Fruit fly (Drosophila melanogaster) whole organism, adult: Measurements from ENCODE around the gene Mkrn1.

ENCODE experiments used
- CG11617 ChIP-seq: fragments of 200-800 bp; sonication (Bioruptor generic); optimal IDR thresholded peaks from 2 replicates; lab custom pipeline; 2017; ENCODE audit warnings: mild to moderate bottlenecking, missing biosample characterization, missing genetic modification reagents, missing genetic modification characterization
- CG12768 ChIP-seq: fragments of 200-800 bp; sonication (Bioruptor generic); optimal IDR thresholded peaks from 2 replicates; lab custom pipeline; 2017; ENCODE audit warnings: missing biosample characterization, missing genetic modification characterization, mild to moderate bottlenecking, moderate library complexity, missing genetic modification reagents
- CG14711 ChIP-seq: fragments of 200-800 bp; sonication (Bioruptor generic); optimal IDR thresholded peaks from 2 replicates; lab custom pipeline; 2018; ENCODE audit warnings: missing biosample characterization, mild to moderate bottlenecking, missing genetic modification characterization, moderate library complexity
- CG1620 ChIP-seq: fragments of 200-800 bp; sonication (Bioruptor generic); optimal IDR thresholded peaks from 2 replicates; lab custom pipeline; 2016; ENCODE audit warnings: missing biosample characterization, missing genetic modification characterization
- CG33017 ChIP-seq: fragments of 200-800 bp; sonication (Bioruptor generic); optimal IDR thresholded peaks from 2 replicates; lab custom pipeline; 2018; ENCODE audit warnings: missing biosample characterization, mild to moderate bottlenecking, missing genetic modification characterization, moderate library complexity
- CG5204 ChIP-seq: fragments of 200-800 bp; sonication (Bioruptor generic); optimal IDR thresholded peaks from 2 replicates; lab custom pipeline; 2016; ENCODE audit warnings: missing biosample characterization, missing genetic modification characterization
- CG7045 ChIP-seq: fragments of 200-800 bp; sonication (Bioruptor generic); optimal IDR thresholded peaks from 2 replicates; lab custom pipeline; 2017; ENCODE audit warnings: missing biosample characterization, mild to moderate bottlenecking, missing genetic modification characterization
- CG7101 ChIP-seq: fragments of 200-800 bp; sonication (Bioruptor generic); optimal IDR thresholded peaks from 2 replicates; lab custom pipeline; 2018; ENCODE audit warnings: missing biosample characterization, mild to moderate bottlenecking, missing genetic modification characterization, moderate library complexity
- Clk ChIP-seq: fragments of 200-800 bp; sonication (Bioruptor generic); optimal IDR thresholded peaks from 2 replicates; lab custom pipeline; 2017; ENCODE audit warnings: missing biosample characterization, missing genetic modification characterization
- Crg-1 ChIP-seq: fragments of 200-800 bp; sonication (Bioruptor generic); optimal IDR thresholded peaks from 2 replicates; lab custom pipeline; 2016; ENCODE audit warnings: missing biosample characterization, missing genetic modification characterization
- Hr96 ChIP-seq: fragments of 200-800 bp; sonication (Bioruptor generic); optimal IDR thresholded peaks from 2 replicates; lab custom pipeline; 2016; ENCODE audit warnings: missing biosample characterization, missing genetic modification characterization
- Mnt ChIP-seq: fragments of 200-800 bp; sonication (Bioruptor generic); optimal IDR thresholded peaks from 2 replicates; lab custom pipeline; 2016; ENCODE audit warnings: missing biosample characterization, mild to moderate bottlenecking, missing genetic modification characterization
- bab1 ChIP-seq: fragments of 200-800 bp; sonication (Bioruptor generic); optimal IDR thresholded peaks from 3 replicates; lab custom pipeline; 2019; ENCODE audit warnings: missing biosample characterization, mild to moderate bottlenecking, missing genetic modification characterization, moderate library complexity
- cic ChIP-seq: fragments of 200-800 bp; sonication (Bioruptor generic); optimal IDR thresholded peaks from 2 replicates; lab custom pipeline; 2017; ENCODE audit warnings: missing biosample characterization, mild to moderate bottlenecking, missing genetic modification characterization, moderate library complexity
- cnc ChIP-seq, 2 experiments: fragments of >200 bp; optimal IDR thresholded peaks; 2 replicates each; lab custom pipeline; 2017
- kay ChIP-seq: fragments of 200-800 bp; sonication (Bioruptor generic); peaks from one replicate; lab custom pipeline; 2016; ENCODE audit warnings: missing biosample characterization, missing genetic modification characterization, borderline replicate concordance
- ovo ChIP-seq: fragments of 200-800 bp; sonication (Bioruptor generic); optimal IDR thresholded peaks from 2 replicates; lab custom pipeline; 2016; ENCODE audit warnings: missing biosample characterization, missing genetic modification characterization
- pad ChIP-seq: fragments of 200-800 bp; sonication (Bioruptor generic); optimal IDR thresholded peaks from 3 replicates; lab custom pipeline; 2017; ENCODE audit warnings: missing biosample characterization, missing genetic modification characterization, mild to moderate bottlenecking, moderate library complexity, missing genetic modification reagents
- tj ChIP-seq: fragments of 200-800 bp; sonication (Bioruptor generic); optimal IDR thresholded peaks from 3 replicates; lab custom pipeline; 2017; ENCODE audit warnings: missing biosample characterization, mild to moderate bottlenecking, missing genetic modification characterization, moderate library complexity
- toe ChIP-seq: fragments of 200-800 bp; sonication (Bioruptor generic); optimal IDR thresholded peaks from 2 replicates; lab custom pipeline; 2016; ENCODE audit warnings: missing biosample characterization, missing genetic modification characterization

The Mkrn1 gene

dm6 chr3L:21508621-21509020, 24.9 kb downstream of the Mkrn1 start:
- no peak for TF ChIP-seq CG33017 (tag; lab: Kevin White, UChicago)
- no peak for TF ChIP-seq Clk (GFP tag; lab: Kevin White, UChicago)
- TF ChIP-seq toe (GFP tag; lab: Kevin White, UChicago) = no peak

DNA sequence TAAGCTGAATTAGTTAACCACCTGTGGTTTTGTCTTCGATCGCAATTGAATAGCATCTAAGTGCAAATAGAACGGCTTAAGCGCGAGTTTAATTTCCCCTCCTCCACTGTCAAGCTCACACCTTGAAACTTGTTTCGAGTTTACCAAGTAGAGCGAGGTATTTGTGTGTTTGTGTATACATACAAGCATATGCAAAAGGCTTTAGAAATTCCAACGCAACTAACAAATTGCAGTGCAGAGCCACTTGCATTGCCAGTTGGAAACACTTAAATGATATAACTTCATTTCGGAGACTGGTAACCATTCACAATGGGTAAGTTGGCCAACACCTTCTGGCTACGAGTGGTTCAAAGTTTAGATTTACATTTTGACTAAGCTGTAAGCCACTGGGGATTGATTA, 25.6 kb downstream of the Mkrn1 start:
- TF ChIP-seq Clk (GFP tag; lab: Kevin White, UChicago) (no peak), CG12768 (no peak), CG7101 (tag; lab: Kevin White, UChicago) (no peak), CG5204 (GFP tag; lab: Kevin White, UChicago) (no peak), Mnt (GFP tag; lab: Kevin White, UChicago) (no peak)

- TF ChIP-seq Mnt (GFP tag; lab: Kevin White, UChicago) = peak; percentile 61
- TF ChIP-seq cic = no peak
- TF ChIP-seq ovo (GFP tag; lab: Kevin White, UChicago) = no peak
- TF ChIP-seq CG11617 (GFP tag; lab: Kevin White, UChicago) = peak; percentile 65
- TF ChIP-seq Clk (GFP tag; lab: Kevin White, UChicago) = no peak
- peak; percentile 53 for TF ChIP-seq CG33017 (tag; lab: Kevin White, UChicago)
- peak; percentile 55 for TF ChIP-seq CG14711 (tag; lab: Kevin White, UChicago)
- TF ChIP-seq Crg-1 = peak; percentile 67
- peak; percentile 70 for TF ChIP-seq bab1
- TF ChIP-seq toe (GFP tag; lab: Kevin White, UChicago) = no peak
- peak; percentile 62 for TF ChIP-seq CG7045 (GFP tag; lab: Kevin White, UChicago)
- TF ChIP-seq pad (GFP tag; lab: Kevin White, UChicago) = peak; percentile 63
- peak; percentile 59 for TF ChIP-seq CG12768
- peak; percentile 70 for TF ChIP-seq CG7101 (tag; lab: Kevin White, UChicago)
- TF ChIP-seq Hr96 (GFP tag; lab: Kevin White, UChicago) = peak; percentile 79
- TF ChIP-seq CG1620 = peak; percentile 61
- peak; percentile 52 for TF ChIP-seq tj (GFP tag; lab: Kevin White, UChicago)
Measured at dm6 chr3L:21507354-21507928, 26.1 kb downstream of the Mkrn1 start, which contains the start of the genes Glg1 and M6. Glg1 (minus strand) TSS chr3L:21507538. M6 (plus strand) TSS chr3L:21507852.

DNA sequence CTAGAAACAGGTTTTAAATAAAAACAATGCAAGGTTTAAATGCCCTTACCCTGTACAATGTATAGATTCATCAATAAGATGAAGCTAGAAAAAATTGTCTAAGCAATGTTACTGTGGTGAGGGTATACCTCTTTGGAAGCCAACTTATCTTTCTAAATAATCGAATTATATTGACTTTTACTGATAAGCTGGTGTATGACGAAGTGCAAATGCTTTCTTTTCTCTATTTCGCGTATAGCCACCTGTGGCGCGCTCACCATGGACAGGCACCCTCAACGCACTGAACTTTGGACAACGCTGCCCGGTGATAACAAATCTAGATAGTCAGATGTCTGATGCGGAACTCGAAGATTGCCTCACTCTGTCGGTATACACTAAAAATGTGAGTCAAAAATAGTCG, 31.6 kb downstream of the Mkrn1 start:
- peak; percentile 82 for TF ChIP-seq CG12768
- TF ChIP-seq bab1 = no peak
- no peak for TF ChIP-seq Clk (GFP tag; lab: Kevin White, UChicago)
- peak; percentile 15 for TF ChIP-seq CG7101 (tag; lab: Kevin White, UChicago)
- peak; percentile 32 for TF ChIP-seq CG14711 (tag; lab: Kevin White, UChicago)
- TF ChIP-seq CG33017 (tag; lab: Kevin White, UChicago) = peak; percentile 60
- peak; percentile 22 for TF ChIP-seq Mnt (GFP tag; lab: Kevin White, UChicago)
- peak; percentile 55 for TF ChIP-seq cic

DNA sequence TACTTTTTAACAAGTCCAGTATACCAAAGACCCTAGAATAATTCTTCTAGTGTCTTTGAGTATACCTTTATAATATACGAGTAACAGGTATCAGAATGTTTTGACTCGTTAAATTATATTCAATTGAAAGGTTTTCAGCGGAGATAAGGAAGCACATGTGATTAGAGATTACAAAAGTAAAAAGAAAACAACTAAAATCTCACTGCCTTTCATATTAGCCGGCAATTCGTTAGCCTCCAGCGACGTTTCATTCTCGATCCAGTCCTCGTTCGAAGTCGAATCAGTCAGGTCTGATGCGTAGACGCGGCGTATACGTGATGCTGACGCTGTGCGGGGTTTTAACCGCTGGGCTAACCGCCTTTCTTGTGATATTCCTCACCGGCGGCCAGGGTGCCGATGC, 32.3 kb downstream of the Mkrn1 start, which contains the start of gene Est-Q:
Gene Est-Q (plus strand): TSS at position 250 of the 400 bp plus-strand sequence.
- TF ChIP-seq CG7045 (GFP tag; lab: Kevin White, UChicago) (no peak), kay (no peak), tj (GFP tag; lab: Kevin White, UChicago) (no peak), CG33017 (tag; lab: Kevin White, UChicago) (no peak), Mnt (GFP tag; lab: Kevin White, UChicago) (peak; percentile 87), CG1620 (no peak), ovo (GFP tag; lab: Kevin White, UChicago) (no peak), cic (peak; percentile 96), bab1 (no peak), Hr96 (GFP tag; lab: Kevin White, UChicago) (no peak), pad (GFP tag; lab: Kevin White, UChicago) (no peak), Clk (GFP tag; lab: Kevin White, UChicago) (no peak), toe (GFP tag; lab: Kevin White, UChicago) (no peak), CG7101 (tag; lab: Kevin White, UChicago) (no peak), cnc (optimal IDR thresholded peaks at IDR 0.05; lab: Kevin White, UChicago) (no peak), Crg-1 (no peak), CG11617 (GFP tag; lab: Kevin White, UChicago) (no peak), CG14711 (tag; lab: Kevin White, UChicago) (no peak), CG12768 (peak; percentile 22), CG5204 (GFP tag; lab: Kevin White, UChicago) (no peak)

DNA sequence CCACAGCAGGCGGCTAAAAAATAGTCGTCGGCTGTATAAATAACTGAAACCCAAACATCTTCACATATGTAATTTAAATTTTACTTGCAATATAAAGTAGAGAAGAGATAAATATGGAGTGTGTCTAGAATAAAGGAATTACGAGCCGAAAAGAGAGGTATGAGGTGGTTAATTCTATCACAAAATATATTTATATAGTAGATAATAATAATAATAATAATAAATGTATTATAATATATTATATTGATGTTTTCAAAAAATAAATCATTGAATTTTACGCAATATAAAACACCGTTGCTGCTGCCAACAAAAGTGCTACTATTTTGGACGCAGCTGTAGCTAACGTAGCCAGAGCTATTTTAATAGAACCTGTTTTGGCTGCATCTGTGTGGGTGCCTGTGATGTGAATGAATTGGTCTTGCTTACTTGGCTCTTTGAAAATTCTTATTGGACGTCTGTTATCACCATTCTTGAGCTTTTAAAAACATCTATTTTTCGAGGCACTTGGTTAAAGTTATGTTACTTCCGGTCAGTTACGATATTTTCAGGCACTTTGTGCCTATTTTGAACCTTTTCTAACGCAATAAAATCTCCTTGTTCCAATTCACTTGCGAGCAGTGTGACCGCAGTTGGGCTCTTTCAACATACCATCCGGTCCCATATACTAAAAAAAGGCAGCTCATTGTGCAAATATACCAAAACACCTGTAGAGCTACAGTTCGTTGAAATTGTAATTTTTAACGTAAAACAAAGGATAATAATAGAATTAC, 36.5 kb downstream of the Mkrn1 start, which contains the start of gene Hr78:
Gene Hr78 (minus strand): TSS at position 630 of the 770 bp plus-strand sequence.
- TF ChIP-seq CG12768 (peak; percentile 48), toe (GFP tag; lab: Kevin White, UChicago) (no peak), ovo (GFP tag; lab: Kevin White, UChicago) (no peak), cic (peak; percentile 74), Mnt (GFP tag; lab: Kevin White, UChicago) (peak; percentile 20), tj (GFP tag; lab: Kevin White, UChicago) (peak; percentile 59), CG7101 (tag; lab: Kevin White, UChicago) (peak; percentile 61), Clk (GFP tag; lab: Kevin White, UChicago) (no peak), CG11617 (GFP tag; lab: Kevin White, UChicago) (peak; percentile 67), CG33017 (tag; lab: Kevin White, UChicago) (peak; percentile 68), CG14711 (tag; lab: Kevin White, UChicago) (peak; percentile 64), bab1 (peak; percentile 38), CG7045 (GFP tag; lab: Kevin White, UChicago) (peak; percentile 58)
